Worm (Caenorhabditis elegans) whole organism, early embryonic: ENCODE data around the gene C17H12.6.

Experiments
- F13C5.2 ChIP-seq: sonication (generic microtip); optimal IDR thresholded peaks from 2 replicates; lab custom pipeline; 2017; ENCODE audit warnings: mild to moderate bottlenecking, missing genetic modification characterization, inconsistent platforms, missing compliant biosample characterization
- ama-1 ChIP-seq: fragments of 150-350 bp; optimal IDR thresholded peaks from 2 replicates; lab custom pipeline; 2014
- ets-7 ChIP-seq: sonication (generic microtip); optimal IDR thresholded peaks from 2 replicates; lab custom pipeline; 2016; ENCODE audit warnings: missing genotype, missing genetic modification characterization, missing compliant biosample characterization
- flt-1 ChIP-seq: fragments of 200-800 bp; sonication (Bioruptor generic); IDR thresholded peaks from 2 replicates; pipeline ENCODE4 v1.3.6; 2022; ENCODE audit warnings: missing genetic modification characterization, missing compliant biosample characterization
- hnd-1 ChIP-seq: sonication (generic microtip); optimal IDR thresholded peaks from 2 replicates; lab custom pipeline; 2016; ENCODE audit warnings: missing genetic modification characterization, missing compliant biosample characterization
- pes-1 ChIP-seq: fragments of 200-800 bp; sonication (Bioruptor generic); IDR thresholded peaks from 2 replicates; pipeline ENCODE4 v1.3.6; 2022; ENCODE audit warnings: missing genetic modification reagents, missing genetic modification characterization, missing compliant biosample characterization
- tbx-11 ChIP-seq: fragments of 200-800 bp; sonication (Bioruptor generic); IDR thresholded peaks from 2 replicates; pipeline ENCODE4 v1.3.6; 2022; ENCODE audit warnings: missing genetic modification characterization, missing compliant biosample characterization
- tbx-37 ChIP-seq: fragments of 200-800 bp; sonication (Bioruptor generic); conservative IDR thresholded peaks from 2 replicates; pipeline ENCODE4 v1.3.6; 2022; ENCODE audit warnings: missing genetic modification reagents, missing genetic modification characterization, missing compliant biosample characterization
- tra-4 ChIP-seq: sonication (generic microtip); optimal IDR thresholded peaks from 2 replicates; lab custom pipeline; 2017; ENCODE audit warnings: missing genetic modification characterization, missing compliant biosample characterization

- TF ChIP-seq tra-4 (tag; lab: Kevin White, UChicago) (no peak), flt-1 (no peak), F13C5.2 (no peak), tbx-11 (GFP tag; lab: Robert Waterston, UW) (no peak), ets-7 (tag; lab: Kevin White, UChicago) (no peak), ama-1 (no peak), tbx-37 (no peak), hnd-1 (tag; lab: Kevin White, UChicago) (no peak), pes-1 (GFP tag; lab: Robert Waterston, UW) (no peak)
Measured at ce11 chrIV:6833617-6834016, 11.3 kb upstream of the C17H12.6 start.
